Worm (Caenorhabditis elegans): ENCODE data around the gene F57B1.1.

ce11 chrV:13179986-13180591 lies 15.4 kb downstream of the F57B1.1 start, which contains the start of gene cni-1:
- no peak for TF ChIP-seq fos-1 (tag; optimal IDR thresholded peaks at IDR 0.05)
- no peak for TF ChIP-seq fkh-10 (GFP tag; optimal IDR thresholded peaks at IDR 0.05)
- no peak for TF ChIP-seq Y5F2A.4 (GFP tag; optimal IDR thresholded peaks at IDR 0.05)
- TF ChIP-seq mxl-3 (GFP tag; optimal IDR thresholded peaks at IDR 0.05): no peak
- TF ChIP-seq nhr-42 (GFP tag; IDR thresholded peaks at IDR 0.05): no peak
- peak in 1 of 2 experiments; percentile 95 for TF ChIP-seq unc-62 (GFP tag; optimal IDR thresholded peaks at IDR 0.05 in 1 of 2)
- no peak for TF ChIP-seq unc-62 (tag; optimal IDR thresholded peaks at IDR 0.05)
- no peak for TF ChIP-seq lsy-2 (tag; optimal IDR thresholded peaks at IDR 0.05)
- TF ChIP-seq R02D3.7 (tag; optimal IDR thresholded peaks at IDR 0.05): no peak

All from whole organism, L4 larva.